Fruit fly (Drosophila melanogaster) Kc167 (cell line): ENCODE measurements around the gene CG5321.

Experiments used
- Myc ChIP-seq: fragments of >200 bp; optimal IDR thresholded peaks from 2 replicates; lab custom pipeline; 2017; ENCODE audit warnings: missing external identifiers
- Sin3A ChIP-seq: fragments of >200 bp; optimal IDR thresholded peaks from 2 replicates; lab custom pipeline; 2018; ENCODE audit warnings: missing external identifiers
- h ChIP-seq: fragments of >200 bp; optimal IDR thresholded peaks from 3 replicates; lab custom pipeline; 2018; ENCODE audit warnings: missing external identifiers
- insv ChIP-seq: fragments of >200 bp; optimal IDR thresholded peaks from 3 replicates; lab custom pipeline; 2018; ENCODE audit warnings: missing external identifiers
- psq ChIP-seq: fragments of >200 bp; optimal IDR thresholded peaks from 2 replicates; lab custom pipeline; 2017; ENCODE audit warnings: missing external identifiers
- ttk ChIP-seq: sonication (Bioruptor generic); optimal IDR thresholded peaks from 2 replicates; lab custom pipeline; 2017; ENCODE audit warnings: missing external identifiers

The CG5321 gene

DNA sequence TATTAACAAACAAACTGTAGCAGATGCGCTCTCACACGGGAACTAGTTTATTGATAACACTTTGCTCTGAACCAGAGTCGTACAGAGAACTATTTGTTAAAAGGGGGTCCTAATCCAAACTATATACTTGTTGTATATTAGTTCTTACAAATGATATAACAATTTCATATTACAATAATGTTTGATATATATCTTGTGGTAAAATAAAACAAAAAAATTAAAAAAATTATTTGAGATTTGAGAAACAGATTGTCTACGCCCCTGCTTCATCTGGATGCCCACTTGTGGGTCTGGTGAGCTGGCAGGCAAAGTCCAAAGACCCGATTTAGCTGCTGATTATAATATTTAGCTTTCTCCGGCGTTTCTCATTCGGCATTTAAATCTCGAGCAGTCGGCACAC, at the start of gene CG5321:
Gene CG5321 (plus strand): TSS at position 380 of the 400 bp plus-strand sequence.
- TF ChIP-seq psq (lab: Kevin White, UChicago) (no peak), ttk (lab: Kevin White, UChicago) (no peak), h (lab: Kevin White, UChicago) (no peak), Myc (lab: Kevin White, UChicago) (no peak), Sin3A (lab: Kevin White, UChicago) (no peak), insv (lab: Kevin White, UChicago) (no peak)

DNA sequence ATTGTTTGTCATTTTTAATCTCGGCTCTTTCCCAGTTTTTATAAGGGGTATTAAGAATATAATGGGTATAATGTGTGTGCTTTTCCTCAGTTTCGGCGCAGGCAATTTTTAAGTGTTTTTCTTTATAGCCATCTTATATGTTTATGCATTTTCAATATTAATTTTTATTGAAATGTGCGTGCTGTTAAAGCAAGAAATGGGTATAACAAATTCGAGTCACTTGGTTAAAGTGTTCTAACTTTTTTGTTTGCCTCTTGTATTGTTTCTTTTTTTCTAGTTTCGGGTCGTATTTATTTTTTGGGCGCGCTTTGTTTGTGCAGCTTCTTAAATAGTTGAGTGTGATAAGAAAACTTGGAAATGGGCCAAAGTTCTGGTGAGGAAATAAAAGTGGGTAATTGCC, 46.2 kb upstream of the CG5321 start:
- TF ChIP-seq psq (lab: Kevin White, UChicago) (no peak), ttk (lab: Kevin White, UChicago) (no peak), Sin3A (lab: Kevin White, UChicago) (no peak), Myc (lab: Kevin White, UChicago) (no peak), insv (lab: Kevin White, UChicago) (no peak), h (lab: Kevin White, UChicago) (no peak)

DNA sequence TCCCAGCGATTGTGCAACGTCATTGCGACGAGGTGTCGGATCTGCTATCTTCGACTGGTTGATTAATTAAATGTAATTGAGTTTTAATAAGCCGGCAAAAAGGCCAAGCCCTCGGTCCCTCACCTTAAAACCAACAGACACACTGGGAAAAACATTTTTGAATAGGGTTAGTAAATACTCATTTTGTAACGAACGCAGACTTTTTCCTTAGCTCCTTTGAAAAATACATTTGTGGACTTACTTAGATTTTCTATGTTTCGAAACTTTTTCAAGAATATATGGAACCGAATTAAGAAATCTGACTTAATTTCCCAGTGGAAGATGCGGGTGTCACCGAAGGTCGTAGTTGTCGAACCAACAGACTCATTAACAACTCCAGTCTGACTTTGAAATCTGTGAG, 45.1 kb upstream of the CG5321 start:
- no peak for TF ChIP-seq h (lab: Kevin White, UChicago)
- TF ChIP-seq insv (lab: Kevin White, UChicago): no peak
- TF ChIP-seq ttk (lab: Kevin White, UChicago): no peak
- no peak for TF ChIP-seq Myc (lab: Kevin White, UChicago)
- TF ChIP-seq Sin3A (lab: Kevin White, UChicago): no peak
- TF ChIP-seq psq (lab: Kevin White, UChicago): no peak

DNA sequence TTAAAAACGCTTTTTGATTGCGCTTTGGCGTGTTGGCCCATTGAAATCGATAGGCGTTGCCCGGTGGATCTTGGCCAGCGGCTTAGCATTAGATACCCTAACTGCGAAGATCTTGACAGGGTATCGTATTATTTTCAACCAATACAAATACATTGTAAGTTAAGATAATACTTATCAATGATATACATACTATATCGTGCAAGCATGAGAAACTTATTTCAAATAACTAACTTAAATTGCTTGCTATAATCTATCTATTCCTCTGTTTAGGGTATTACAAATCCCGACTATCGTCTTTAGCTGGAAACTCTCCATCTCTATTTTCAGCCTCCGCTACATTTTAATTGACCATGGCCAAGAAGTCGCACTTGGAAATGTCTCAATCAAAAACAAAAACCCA, 44.7 kb upstream of the CG5321 start:
- TF ChIP-seq insv (lab: Kevin White, UChicago): no peak
- TF ChIP-seq Myc (lab: Kevin White, UChicago): no peak
- TF ChIP-seq h (lab: Kevin White, UChicago): no peak
- TF ChIP-seq ttk (lab: Kevin White, UChicago): no peak
- no peak for TF ChIP-seq Sin3A (lab: Kevin White, UChicago)
- TF ChIP-seq psq (lab: Kevin White, UChicago): no peak

DNA sequence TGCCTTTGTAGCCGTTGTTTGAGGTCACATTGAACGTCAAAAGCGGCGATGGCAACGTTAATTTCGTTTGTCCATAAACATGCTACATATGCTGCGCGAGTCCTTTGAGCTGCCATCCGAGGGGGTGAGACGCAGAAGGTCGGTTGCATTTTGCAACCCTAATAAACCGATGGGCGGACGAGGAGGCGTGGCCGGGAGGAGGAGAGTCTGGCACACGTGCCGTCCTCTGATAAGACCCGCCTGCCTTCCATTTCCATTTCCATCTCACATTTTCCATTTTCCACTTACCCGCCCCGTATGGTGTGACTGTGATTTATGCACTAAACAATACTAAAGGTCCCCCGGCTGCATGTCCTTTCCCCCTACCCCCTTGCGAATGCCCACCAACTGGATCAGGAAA, 29.6 kb upstream of the CG5321 start:
- no peak for TF ChIP-seq Myc (lab: Kevin White, UChicago)
- no peak for TF ChIP-seq Sin3A (lab: Kevin White, UChicago)
- no peak for TF ChIP-seq psq (lab: Kevin White, UChicago)
- no peak for TF ChIP-seq h (lab: Kevin White, UChicago)
- TF ChIP-seq insv (lab: Kevin White, UChicago): no peak

DNA sequence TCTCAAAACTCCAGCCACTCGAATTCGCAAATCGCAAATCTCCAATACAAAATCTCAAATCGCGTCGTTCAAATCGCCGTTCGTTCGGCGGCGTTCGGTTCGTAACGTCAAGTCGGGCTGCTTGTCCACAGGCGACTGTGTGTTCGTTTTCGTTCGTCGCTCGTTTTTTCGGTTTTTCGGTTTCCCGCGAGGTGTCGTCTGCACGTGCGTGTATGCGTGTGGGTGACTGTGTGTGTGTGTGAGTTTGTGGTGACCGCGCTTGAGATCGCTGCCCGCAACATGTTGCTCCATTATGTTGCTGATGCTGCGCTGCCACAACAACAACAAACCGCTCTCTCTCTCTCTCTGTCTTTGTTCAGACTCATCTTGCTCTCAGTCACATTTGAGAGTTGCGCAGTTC, 25.7 kb upstream of the CG5321 start, which contains the start of gene NetA:
Gene NetA (minus strand): TSS at position 238 of the 400 bp plus-strand sequence.
- TF ChIP-seq Sin3A (lab: Kevin White, UChicago): no peak

DNA sequence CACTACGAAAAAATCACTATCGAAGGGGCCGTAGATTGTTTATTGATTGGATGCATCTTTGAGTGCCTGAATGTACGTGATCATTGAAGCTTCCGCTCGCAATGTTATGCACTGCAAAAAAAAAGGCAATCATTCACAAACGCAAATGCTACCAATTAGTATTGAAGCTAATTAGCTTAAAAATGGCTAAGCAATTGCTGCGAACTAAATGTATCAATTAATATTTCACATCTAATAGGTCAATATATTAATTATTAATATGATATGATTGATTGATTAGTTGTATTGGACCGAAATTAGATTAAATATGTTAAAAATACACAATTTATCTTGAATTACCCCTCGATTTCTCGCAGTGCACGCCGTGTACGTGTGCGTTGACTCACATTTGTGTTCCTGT, 10.1 kb upstream of the CG5321 start:
- TF ChIP-seq psq (lab: Kevin White, UChicago) (no peak), Myc (lab: Kevin White, UChicago) (no peak), insv (lab: Kevin White, UChicago) (no peak), h (lab: Kevin White, UChicago) (no peak), Sin3A (lab: Kevin White, UChicago) (no peak), ttk (lab: Kevin White, UChicago) (no peak)

DNA sequence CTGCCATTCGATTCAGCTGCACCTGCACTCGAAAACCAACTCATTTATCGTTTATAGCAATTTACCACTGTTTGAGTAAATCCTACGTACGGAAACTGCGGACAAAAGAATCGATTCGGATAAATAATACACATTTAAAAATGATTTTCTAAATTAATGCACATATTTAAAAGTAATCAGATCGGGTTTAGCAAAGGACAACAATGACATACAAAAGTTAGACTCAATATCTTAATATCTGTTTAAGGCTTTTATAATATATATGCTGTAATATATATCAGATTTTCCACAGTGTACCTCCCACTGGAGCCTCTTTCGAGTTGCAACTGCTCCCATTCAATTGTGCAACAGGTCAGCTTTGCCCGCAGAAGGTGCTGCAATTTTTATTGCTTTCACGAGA, 1.2 kb upstream of the CG5321 start:
- TF ChIP-seq h (lab: Kevin White, UChicago) (no peak), ttk (lab: Kevin White, UChicago) (no peak), psq (lab: Kevin White, UChicago) (no peak), insv (lab: Kevin White, UChicago) (no peak), Sin3A (lab: Kevin White, UChicago) (no peak), Myc (lab: Kevin White, UChicago) (no peak)

DNA sequence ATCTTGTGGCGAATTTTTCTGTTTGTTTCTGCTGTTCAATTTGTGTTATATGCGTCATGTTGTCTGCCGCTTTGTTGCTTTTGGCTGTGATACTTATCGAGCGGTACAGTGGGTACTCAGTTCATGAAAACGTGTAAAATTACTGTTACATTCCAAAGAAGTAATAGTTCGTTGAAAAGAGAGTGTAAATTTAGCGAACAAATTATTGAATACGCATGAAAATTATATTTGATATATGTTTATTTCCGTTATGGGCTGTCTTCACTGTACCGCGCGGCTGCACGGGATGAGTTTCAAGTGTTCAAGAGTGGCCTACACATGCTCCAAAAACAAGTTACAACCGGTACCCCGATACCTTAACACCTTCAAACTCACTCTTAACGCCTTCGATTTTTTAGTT, 9.7 kb downstream of the CG5321 start:
- TF ChIP-seq Sin3A (lab: Kevin White, UChicago): no peak
- no peak for TF ChIP-seq insv (lab: Kevin White, UChicago)
- TF ChIP-seq h (lab: Kevin White, UChicago): no peak
- TF ChIP-seq ttk (lab: Kevin White, UChicago): no peak
- TF ChIP-seq Myc (lab: Kevin White, UChicago): no peak
- TF ChIP-seq psq (lab: Kevin White, UChicago): no peak

DNA sequence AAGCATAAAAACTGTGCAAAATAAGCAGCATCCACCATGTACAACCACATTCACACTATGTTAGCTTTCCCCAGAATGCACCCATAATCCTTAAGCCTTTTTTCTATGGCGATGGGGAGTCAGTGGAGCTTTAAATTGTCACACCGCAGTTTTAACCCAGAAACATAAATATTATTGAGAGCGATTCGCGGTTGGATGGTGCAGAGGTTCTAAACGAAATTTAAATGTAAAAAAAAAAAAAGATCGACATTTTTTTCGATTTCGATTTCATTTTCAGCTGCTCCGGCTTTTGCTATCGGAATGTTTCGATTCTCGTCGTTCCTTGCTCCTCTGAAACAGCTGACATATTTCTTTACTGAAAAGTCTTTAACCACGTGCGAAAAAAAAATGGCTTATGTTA, 22.7 kb downstream of the CG5321 start, which contains the start of gene CG43088:
Gene CG43088 (plus strand): TSS at position 301 of the 400 bp plus-strand sequence.
- TF ChIP-seq Myc (lab: Kevin White, UChicago) (no peak), h (lab: Kevin White, UChicago) (no peak), insv (lab: Kevin White, UChicago) (no peak), Sin3A (lab: Kevin White, UChicago) (no peak), psq (lab: Kevin White, UChicago) (no peak), ttk (lab: Kevin White, UChicago) (no peak)

DNA sequence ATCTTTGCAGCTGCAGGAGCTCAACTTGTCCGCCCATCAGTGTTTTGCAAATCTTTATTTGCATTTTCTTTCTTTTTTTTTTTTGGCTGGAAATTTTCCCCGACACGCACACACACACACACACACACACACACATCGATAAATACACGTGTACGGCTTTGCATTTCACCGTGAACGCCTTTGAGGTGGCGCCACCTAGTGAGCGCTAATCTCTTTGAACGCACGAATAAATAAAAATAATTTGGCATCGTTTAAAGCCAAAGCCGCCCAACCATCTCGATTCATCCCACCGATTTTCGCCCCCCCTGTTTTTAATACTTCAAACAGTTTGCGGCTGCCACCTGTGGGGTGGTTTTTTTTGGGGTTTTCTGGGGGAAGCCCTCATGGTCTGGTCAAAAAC, 33.1 kb downstream of the CG5321 start:
- TF ChIP-seq ttk (lab: Kevin White, UChicago) (no peak), insv (lab: Kevin White, UChicago) (no peak), h (lab: Kevin White, UChicago) (no peak), psq (lab: Kevin White, UChicago) (no peak), Sin3A (lab: Kevin White, UChicago) (no peak), Myc (lab: Kevin White, UChicago) (no peak)

DNA sequence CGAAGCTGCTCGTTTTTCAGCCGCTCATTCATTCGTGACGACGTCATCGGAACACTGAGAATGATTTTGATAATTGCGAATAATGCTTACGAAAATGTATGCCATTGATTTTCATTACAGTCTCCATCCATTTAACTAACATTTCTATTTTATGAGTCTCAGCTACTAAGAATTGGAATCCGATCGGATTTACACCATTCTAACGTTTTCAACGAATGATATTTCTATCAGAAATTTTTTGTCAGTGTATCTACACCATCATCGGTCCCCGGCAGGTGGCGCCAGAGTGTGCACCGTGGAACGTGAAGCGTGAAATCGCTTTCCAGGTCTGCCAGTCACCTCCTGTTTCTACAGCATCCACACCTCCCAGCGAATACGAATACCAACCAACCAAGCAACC, 35.8 kb downstream of the CG5321 start:
- TF ChIP-seq Myc (lab: Kevin White, UChicago) (no peak), insv (lab: Kevin White, UChicago) (no peak), h (lab: Kevin White, UChicago) (no peak), Sin3A (lab: Kevin White, UChicago) (no peak), psq (lab: Kevin White, UChicago) (no peak), ttk (lab: Kevin White, UChicago) (no peak)
